Worm (Caenorhabditis elegans) whole organism, midembryonic: Measurements from ENCODE around the gene str-254.

Source experiments
- flt-1 ChIP-seq: fragments of 200-800 bp; sonication (Bioruptor generic); IDR thresholded peaks from 2 replicates; pipeline ENCODE4 v1.3.6; 2022; ENCODE audit warnings: missing genetic modification characterization, missing compliant biosample characterization
- med-1 ChIP-seq: sonication (generic microtip); optimal IDR thresholded peaks from 2 replicates; lab custom pipeline; 2017; ENCODE audit warnings: missing genetic modification characterization, mild to moderate bottlenecking, missing compliant biosample characterization, antibody characterized with exemption, missing genetic modification reagents; ENCODE audit not compliant: insufficient read depth

- no peak for TF ChIP-seq flt-1 (GFP tag; lab: Robert Waterston, UW)
- TF ChIP-seq med-1 (GFP tag; lab: Kevin White, UChicago), result no peak
Measured at ce11 chrV:16143066-16143581, 10.2 kb downstream of the str-254 start, which contains the start of gene fbxa-88.
